Fruit fly (Drosophila melanogaster): ENCODE measurements around the gene Osi14.
A peak's percentile ranks its signal among the peaks of the same experiment; 100 is the strongest.

Gene Osi14

dm6 chr3R:6298828-6299227 is at the start of gene Osi14:
Gene Osi14, plus strand, starts transcription at chr3R:6299128.
- TF ChIP-seq Hnf4 (GFP tag; optimal IDR thresholded peaks at IDR 0.05) (no peak), Mio (GFP tag; optimal IDR thresholded peaks at IDR 0.05) (no peak), CrebA (GFP tag; optimal IDR thresholded peaks at IDR 0.05; ENCODE audit: borderline replicate concordance) (no peak), dmrt93B (GFP tag; optimal IDR thresholded peaks at IDR 0.05) (no peak), sage (GFP tag; optimal IDR thresholded peaks at IDR 0.05) (no peak)

- TF ChIP-seq Abd-B (GFP tag; optimal IDR thresholded peaks at IDR 0.05) (no peak), fru (GFP tag; optimal IDR thresholded peaks at IDR 0.05) (no peak), Dif (GFP tag; optimal IDR thresholded peaks at IDR 0.05; ENCODE audit: partially characterized antibody) (no peak), OdsH (GFP tag; optimal IDR thresholded peaks at IDR 0.05) (no peak), dl (GFP tag; optimal IDR thresholded peaks at IDR 0.05; ENCODE audit: insufficient read depth in 1 of 2, partially characterized antibody in 2 of 2) (no peak), GATAd (GFP tag; optimal IDR thresholded peaks at IDR 0.05) (no peak), Rel (GFP tag; optimal IDR thresholded peaks at IDR 0.05) (no peak), Rel (tag; optimal IDR thresholded peaks at IDR 0.05) (no peak)
Measured at dm6 chr3R:6252809-6253208, 46.1 kb upstream of the Osi14 start.

dm6 chr3R:6254438-6254837 is 44.5 kb upstream of the Osi14 start:
- TF ChIP-seq Myc (optimal IDR thresholded peaks at IDR 0.05) (peak; percentile 38), Hr83 (GFP tag; optimal IDR thresholded peaks at IDR 0.05; ENCODE audit: poor library complexity, severe bottlenecking) (no peak)

- no peak for TF ChIP-seq usp (GFP tag; optimal IDR thresholded peaks at IDR 0.05)
- TF ChIP-seq OdsH (GFP tag; optimal IDR thresholded peaks at IDR 0.05) = no peak
- TF ChIP-seq psq (GFP tag; optimal IDR thresholded peaks at IDR 0.05) = no peak
- TF ChIP-seq h (GFP tag; optimal IDR thresholded peaks at IDR 0.05) = no peak
- TF ChIP-seq Hr83 (GFP tag; optimal IDR thresholded peaks at IDR 0.05; ENCODE audit: poor library complexity, severe bottlenecking) = no peak
- no peak for TF ChIP-seq Sp1 (GFP tag; optimal IDR thresholded peaks at IDR 0.05)
- no peak for TF ChIP-seq GATAd (GFP tag; optimal IDR thresholded peaks at IDR 0.05)
- no peak for TF ChIP-seq Mio (GFP tag; optimal IDR thresholded peaks at IDR 0.05)
- no peak for TF ChIP-seq tai (GFP tag; optimal IDR thresholded peaks at IDR 0.05)
- TF ChIP-seq Myc (optimal IDR thresholded peaks at IDR 0.05) = no peak
Measured at dm6 chr3R:6254875-6255274, 44.1 kb upstream of the Osi14 start, which contains the start of gene Osi8. Gene Osi8, plus strand, starts transcription at chr3R:6255175.

DNA sequence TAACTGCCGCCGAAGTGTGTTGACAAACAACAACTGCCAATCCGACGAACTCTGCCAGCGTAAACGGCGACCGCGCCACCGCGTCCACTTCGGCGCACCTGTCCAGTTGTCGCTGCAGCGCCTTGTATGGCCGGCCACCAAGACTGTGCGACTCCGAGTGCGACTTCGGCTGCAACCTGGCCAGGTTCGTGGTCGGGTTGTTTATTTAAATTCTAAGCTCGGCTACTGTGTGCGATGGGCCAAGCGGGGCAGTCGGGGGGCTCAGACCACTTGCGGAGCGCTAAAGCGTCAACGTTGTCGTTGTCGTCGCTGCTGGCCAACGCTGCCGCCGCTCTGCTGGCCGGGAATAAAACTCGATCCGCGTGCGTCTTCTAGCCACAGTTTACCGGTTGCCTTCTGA is 39.1 kb upstream of the Osi14 start, which contains the start of gene Osi9:
Osi9 (plus strand) TSS at position 375 of the 400 bp plus-strand sequence.
- TF ChIP-seq HLH106 (tag; optimal IDR thresholded peaks at IDR 0.05) (no peak), lola (GFP tag; optimal IDR thresholded peaks at IDR 0.05) (no peak), Dfd (GFP tag; optimal IDR thresholded peaks at IDR 0.05) (no peak), Rel (GFP tag; optimal IDR thresholded peaks at IDR 0.05) (no peak), Rel (tag; optimal IDR thresholded peaks at IDR 0.05) (no peak)

DNA sequence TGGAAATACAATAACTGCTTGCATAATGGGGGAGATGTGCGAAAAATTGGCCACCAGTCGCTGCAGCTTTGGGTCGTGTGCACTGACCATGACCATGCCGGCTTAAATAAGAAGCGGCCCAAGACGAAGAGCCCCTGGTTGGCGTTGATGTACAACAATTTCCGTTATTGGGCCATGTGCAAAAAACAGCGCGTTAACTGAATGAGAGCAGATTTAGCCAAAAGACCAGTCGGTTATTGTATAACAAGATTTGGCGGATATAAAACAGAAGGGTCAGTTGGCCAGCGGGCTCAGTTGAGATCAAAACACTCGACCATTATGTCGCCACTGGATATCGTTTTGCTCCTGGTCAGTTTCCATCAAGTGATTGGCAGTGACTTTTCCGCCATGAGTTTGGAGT is 35.3 kb upstream of the Osi14 start, which contains the start of gene Osi10a:
Osi10a (plus strand) TSS at position 301 of the 400 bp plus-strand sequence.
- no peak for TF ChIP-seq tai (GFP tag; optimal IDR thresholded peaks at IDR 0.05)
- TF ChIP-seq foxo (GFP tag; optimal IDR thresholded peaks at IDR 0.05) = no peak
- no peak for TF ChIP-seq Hr83 (GFP tag; optimal IDR thresholded peaks at IDR 0.05; ENCODE audit: poor library complexity, severe bottlenecking)
- TF ChIP-seq psq (GFP tag; optimal IDR thresholded peaks at IDR 0.05) = no peak
- TF ChIP-seq dl (GFP tag; optimal IDR thresholded peaks at IDR 0.05; ENCODE audit: insufficient read depth in 1 of 2, partially characterized antibody in 2 of 2) = no peak
- no peak for TF ChIP-seq Dif (GFP tag; optimal IDR thresholded peaks at IDR 0.05; ENCODE audit: partially characterized antibody)
- no peak for TF ChIP-seq Jra (GFP tag; optimal IDR thresholded peaks at IDR 0.05)
- no peak for TF ChIP-seq Abd-B (GFP tag; optimal IDR thresholded peaks at IDR 0.05)
- TF ChIP-seq Vsx2 (GFP tag; optimal IDR thresholded peaks at IDR 0.05; ENCODE audit: partially characterized antibody) = no peak
- TF ChIP-seq Hr78 (GFP tag; optimal IDR thresholded peaks at IDR 0.05) = no peak
- no peak for TF ChIP-seq Dfd (GFP tag; optimal IDR thresholded peaks at IDR 0.05)
- TF ChIP-seq Sp1 (GFP tag; optimal IDR thresholded peaks at IDR 0.05) = no peak
- TF ChIP-seq h (GFP tag; optimal IDR thresholded peaks at IDR 0.05) = no peak
- no peak for TF ChIP-seq OdsH (GFP tag; optimal IDR thresholded peaks at IDR 0.05)

- no peak for TF ChIP-seq Sp1 (GFP tag; optimal IDR thresholded peaks at IDR 0.05)
- no peak for TF ChIP-seq br (GFP tag; optimal IDR thresholded peaks at IDR 0.05)
- no peak for TF ChIP-seq brk (GFP tag; optimal IDR thresholded peaks at IDR 0.05)
- no peak for TF ChIP-seq sage (GFP tag; optimal IDR thresholded peaks at IDR 0.05)
- no peak for TF ChIP-seq Hnf4 (GFP tag; optimal IDR thresholded peaks at IDR 0.05)
- TF ChIP-seq Hr83 (GFP tag; optimal IDR thresholded peaks at IDR 0.05; ENCODE audit: poor library complexity, severe bottlenecking) = no peak
- no peak for TF ChIP-seq woc (GFP tag; optimal IDR thresholded peaks at IDR 0.05)
- no peak for TF ChIP-seq CG32264 (GFP tag; optimal IDR thresholded peaks at IDR 0.05)
Measured at dm6 chr3R:6265890-6266289, 33.0 kb upstream of the Osi14 start, which contains the start of gene Osi10b. Gene Osi10b, plus strand, starts transcription at chr3R:6266190.

All from whole organism, wandering third instar larva.